Worm (Caenorhabditis elegans): ENCODE data around the gene unc-47.

Gene unc-47

ce11 chrIII:10188912-10189311, 2.9 kb upstream of the unc-47 start, which contains the start of gene epac-1:
TSS of gene epac-1 (plus strand) at chrIII:10189212.
- TF ChIP-seq klf-2 (GFP tag; conservative IDR thresholded peaks at IDR 0.05) (no peak), T22C8.4 (GFP tag; IDR thresholded peaks at IDR 0.05) (no peak), ztf-29 (GFP tag; IDR thresholded peaks at IDR 0.05) (no peak), cog-1 (tag; optimal IDR thresholded peaks at IDR 0.05) (no peak), ztf-23 (GFP tag; IDR thresholded peaks at IDR 0.05) (no peak), ref-1 (GFP tag; conservative IDR thresholded peaks at IDR 0.05) (no peak), med-1 (GFP tag; optimal IDR thresholded peaks at IDR 0.05; ENCODE audit: insufficient read depth) (no peak), flt-1 (GFP tag; IDR thresholded peaks at IDR 0.05) (no peak), tab-1 (GFP tag; IDR thresholded peaks at IDR 0.05) (no peak)

ce11 chrIII:10187840-10188239, 1.8 kb upstream of the unc-47 start:
- TF ChIP-seq ztf-23 (GFP tag; IDR thresholded peaks at IDR 0.05) (no peak), T22C8.4 (GFP tag; IDR thresholded peaks at IDR 0.05) (no peak), klf-2 (GFP tag; conservative IDR thresholded peaks at IDR 0.05) (no peak), med-1 (GFP tag; optimal IDR thresholded peaks at IDR 0.05; ENCODE audit: insufficient read depth) (no peak), flt-1 (GFP tag; IDR thresholded peaks at IDR 0.05) (no peak), ztf-29 (GFP tag; IDR thresholded peaks at IDR 0.05) (0 out of 2 replicates have a peak, but pooled peaks have one; percentile 13), cog-1 (tag; optimal IDR thresholded peaks at IDR 0.05) (no peak), ref-1 (GFP tag; conservative IDR thresholded peaks at IDR 0.05) (no peak), tab-1 (GFP tag; IDR thresholded peaks at IDR 0.05) (no peak)

ce11 chrIII:10181868-10182267, 4.2 kb downstream of the unc-47 start:
- TF ChIP-seq cog-1 (tag; optimal IDR thresholded peaks at IDR 0.05) (no peak), ref-1 (GFP tag; conservative IDR thresholded peaks at IDR 0.05) (no peak)

- no peak for TF ChIP-seq ztf-23 (GFP tag; IDR thresholded peaks at IDR 0.05)
- TF ChIP-seq ztf-29 (GFP tag; IDR thresholded peaks at IDR 0.05), result no peak
- no peak for TF ChIP-seq tab-1 (GFP tag; IDR thresholded peaks at IDR 0.05)
These were observed 6.6 kb downstream of the unc-47 start for ce11 chrIII:10179444-10179843.

- TF ChIP-seq ztf-29 (GFP tag; IDR thresholded peaks at IDR 0.05) (no peak), cog-1 (tag; optimal IDR thresholded peaks at IDR 0.05) (no peak), flt-1 (GFP tag; IDR thresholded peaks at IDR 0.05) (no peak), klf-2 (GFP tag; conservative IDR thresholded peaks at IDR 0.05) (no peak), tab-1 (GFP tag; IDR thresholded peaks at IDR 0.05) (no peak), ref-1 (GFP tag; conservative IDR thresholded peaks at IDR 0.05) (no peak), med-1 (GFP tag; optimal IDR thresholded peaks at IDR 0.05; ENCODE audit: insufficient read depth) (no peak), T22C8.4 (GFP tag; IDR thresholded peaks at IDR 0.05) (no peak), ztf-23 (GFP tag; IDR thresholded peaks at IDR 0.05) (no peak)
These were observed 7.5 kb downstream of the unc-47 start for ce11 chrIII:10178552-10178951.

- TF ChIP-seq ztf-29 (GFP tag; IDR thresholded peaks at IDR 0.05) (no peak), cog-1 (tag; optimal IDR thresholded peaks at IDR 0.05) (no peak), ztf-23 (GFP tag; IDR thresholded peaks at IDR 0.05) (no peak), flt-1 (GFP tag; IDR thresholded peaks at IDR 0.05) (no peak), ref-1 (GFP tag; conservative IDR thresholded peaks at IDR 0.05) (no peak), med-1 (GFP tag; optimal IDR thresholded peaks at IDR 0.05; ENCODE audit: insufficient read depth) (no peak), T22C8.4 (GFP tag; IDR thresholded peaks at IDR 0.05) (no peak), tab-1 (GFP tag; IDR thresholded peaks at IDR 0.05) (no peak), klf-2 (GFP tag; conservative IDR thresholded peaks at IDR 0.05) (no peak)
These were observed 8.0 kb downstream of the unc-47 start for ce11 chrIII:10178023-10178422.

ce11 chrIII:10170265-10170664, 15.8 kb downstream of the unc-47 start:
- TF ChIP-seq tab-1 (GFP tag; IDR thresholded peaks at IDR 0.05), result no peak

- TF ChIP-seq tab-1 (GFP tag; IDR thresholded peaks at IDR 0.05) (no peak), klf-2 (GFP tag; conservative IDR thresholded peaks at IDR 0.05) (no peak), ztf-29 (GFP tag; IDR thresholded peaks at IDR 0.05) (no peak), flt-1 (GFP tag; IDR thresholded peaks at IDR 0.05) (no peak), ztf-23 (GFP tag; IDR thresholded peaks at IDR 0.05) (no peak), cog-1 (tag; optimal IDR thresholded peaks at IDR 0.05) (no peak), T22C8.4 (GFP tag; IDR thresholded peaks at IDR 0.05) (no peak), med-1 (GFP tag; optimal IDR thresholded peaks at IDR 0.05; ENCODE audit: insufficient read depth) (no peak), ref-1 (GFP tag; conservative IDR thresholded peaks at IDR 0.05) (no peak)
These were observed 25.7 kb downstream of the unc-47 start, which contains the start of the genes K08E5.5 and mua-3 for ce11 chrIII:10160385-10160784. TSS of gene K08E5.5 (minus strand) at chrIII:10160485. TSS of gene mua-3 (plus strand) at chrIII:10160697.

ce11 chrIII:10156269-10156668, 29.8 kb downstream of the unc-47 start:
- TF ChIP-seq cog-1 (tag; optimal IDR thresholded peaks at IDR 0.05) (no peak), T22C8.4 (GFP tag; IDR thresholded peaks at IDR 0.05) (no peak), ref-1 (GFP tag; conservative IDR thresholded peaks at IDR 0.05) (no peak), med-1 (GFP tag; optimal IDR thresholded peaks at IDR 0.05; ENCODE audit: insufficient read depth) (no peak), flt-1 (GFP tag; IDR thresholded peaks at IDR 0.05) (no peak), klf-2 (GFP tag; conservative IDR thresholded peaks at IDR 0.05) (no peak), ztf-29 (GFP tag; IDR thresholded peaks at IDR 0.05) (no peak), tab-1 (GFP tag; IDR thresholded peaks at IDR 0.05) (no peak), ztf-23 (GFP tag; IDR thresholded peaks at IDR 0.05) (no peak)

- TF ChIP-seq med-1 (GFP tag; optimal IDR thresholded peaks at IDR 0.05; ENCODE audit: insufficient read depth) (no peak), klf-2 (GFP tag; conservative IDR thresholded peaks at IDR 0.05) (no peak), cog-1 (tag; optimal IDR thresholded peaks at IDR 0.05) (no peak), tab-1 (GFP tag; IDR thresholded peaks at IDR 0.05) (no peak), ztf-29 (GFP tag; IDR thresholded peaks at IDR 0.05) (no peak), ref-1 (GFP tag; conservative IDR thresholded peaks at IDR 0.05) (no peak), T22C8.4 (GFP tag; IDR thresholded peaks at IDR 0.05) (no peak), flt-1 (GFP tag; IDR thresholded peaks at IDR 0.05) (no peak), ztf-23 (GFP tag; IDR thresholded peaks at IDR 0.05) (no peak)
These were observed 31.1 kb downstream of the unc-47 start for ce11 chrIII:10154993-10155392.
